Worm (Caenorhabditis elegans): ENCODE data around the gene gana-1.

DNA sequence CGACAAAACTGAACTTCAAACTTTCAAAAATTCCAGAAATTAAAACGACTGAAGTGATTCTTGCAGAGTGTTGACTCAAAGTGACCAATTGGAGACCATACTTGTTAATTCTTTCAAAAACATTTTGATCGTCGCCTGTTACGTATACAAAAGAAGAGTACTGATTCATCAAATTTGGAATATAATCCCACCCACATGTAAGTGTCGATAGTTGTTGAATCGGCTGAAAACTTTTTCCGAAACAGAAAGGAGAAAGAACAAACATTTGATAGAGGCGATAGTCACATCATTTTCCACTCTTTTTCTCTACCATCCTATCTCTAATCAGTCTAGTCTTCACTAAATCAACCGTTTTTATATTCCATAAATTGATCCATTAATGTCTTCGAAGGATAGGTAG lies 16.9 kb downstream of the gana-1 start, which contains the start of gene nhr-153:
- TF ChIP-seq lsy-2 (tag; optimal IDR thresholded peaks at IDR 0.05) (no peak), mab-5 (tag; optimal IDR thresholded peaks at IDR 0.05) (no peak), nhr-10 (tag; optimal IDR thresholded peaks at IDR 0.05) (no peak), ztf-11 (tag; optimal IDR thresholded peaks at IDR 0.05) (no peak), zag-1 (tag; optimal IDR thresholded peaks at IDR 0.05) (no peak), ceh-82 (tag; optimal IDR thresholded peaks at IDR 0.05) (no peak), nhr-6 (tag; optimal IDR thresholded peaks at IDR 0.05) (no peak), lin-13 (GFP tag; optimal IDR thresholded peaks at IDR 0.05) (no peak), nhr-25 (tag; optimal IDR thresholded peaks at IDR 0.05) (no peak), ZK546.5 (tag; optimal IDR thresholded peaks at IDR 0.05) (no peak), nhr-11 (tag; optimal IDR thresholded peaks at IDR 0.05) (no peak)
